Worm (Caenorhabditis elegans) whole organism, late embryonic: ENCODE measurements around the gene rpap-2.

ENCODE experiments used
- K02D7.2 ChIP-seq: sonication (generic microtip); optimal IDR thresholded peaks from 2 replicates; lab custom pipeline; 2017; ENCODE audit warnings: mild to moderate bottlenecking, missing genetic modification characterization, missing compliant biosample characterization
- Y22D7AL.16 ChIP-seq: sonication (generic microtip); optimal IDR thresholded peaks from 2 replicates; lab custom pipeline; 2016; ENCODE audit warnings: missing genetic modification characterization, missing compliant biosample characterization
- ahr-1 ChIP-seq: sonication (generic microtip); optimal IDR thresholded peaks from 2 replicates; lab custom pipeline; 2016; ENCODE audit warnings: missing genetic modification characterization, missing compliant biosample characterization
- ama-1 ChIP-seq: fragments of 150-350 bp; optimal IDR thresholded peaks from 2 replicates; lab custom pipeline; 2014
- ceh-18 ChIP-seq: sonication (generic microtip); optimal IDR thresholded peaks from 2 replicates; lab custom pipeline; 2016; ENCODE audit warnings: missing genetic modification characterization, missing compliant biosample characterization
- ceh-2 ChIP-seq: sonication (generic microtip); optimal IDR thresholded peaks from 2 replicates; lab custom pipeline; 2016; ENCODE audit warnings: missing genotype, missing genetic modification characterization, missing compliant biosample characterization
- ceh-24 ChIP-seq: sonication (generic microtip); optimal IDR thresholded peaks from 2 replicates; lab custom pipeline; 2016; ENCODE audit warnings: mild to moderate bottlenecking, missing genetic modification characterization, missing compliant biosample characterization
- ceh-31 ChIP-seq: sonication (generic microtip); optimal IDR thresholded peaks from 2 replicates; lab custom pipeline; 2016; ENCODE audit warnings: missing genetic modification characterization, missing compliant biosample characterization
- ceh-48 ChIP-seq: sonication (generic microtip); optimal IDR thresholded peaks from 2 replicates; lab custom pipeline; 2016; ENCODE audit warnings: missing genetic modification characterization, inconsistent platforms, missing compliant biosample characterization
- ceh-6 ChIP-seq: fragments of 200-800 bp; sonication (Bioruptor generic); optimal IDR thresholded peaks from 2 replicates; lab custom pipeline; 2018; ENCODE audit warnings: mild to moderate bottlenecking, missing genetic modification characterization, missing compliant biosample characterization
- dmd-4 ChIP-seq: sonication (generic microtip); optimal IDR thresholded peaks from 2 replicates; lab custom pipeline; 2016; ENCODE audit warnings: borderline replicate concordance, missing genetic modification characterization, missing compliant biosample characterization
- dve-1 ChIP-seq: sonication (generic microtip); optimal IDR thresholded peaks from 2 replicates; lab custom pipeline; 2017; ENCODE audit warnings: antibody characterized with exemption, mild to moderate bottlenecking, missing genetic modification characterization, missing compliant biosample characterization
- eyg-1 ChIP-seq: sonication (generic microtip); optimal IDR thresholded peaks from 2 replicates; lab custom pipeline; 2016; ENCODE audit warnings: missing genotype, missing genetic modification characterization, missing compliant biosample characterization
- fax-1 ChIP-seq: sonication (generic microtip); optimal IDR thresholded peaks from 2 replicates; lab custom pipeline; 2016; ENCODE audit warnings: missing genotype, missing genetic modification characterization, missing compliant biosample characterization
- fkh-10 ChIP-seq: fragments of 150-350 bp; optimal IDR thresholded peaks from 2 replicates; lab custom pipeline; 2014; ENCODE audit warnings: missing biosample characterization, missing genetic modification reagents, missing genetic modification characterization
- hlh-13 ChIP-seq: fragments of 200-800 bp; sonication (Bioruptor generic); optimal IDR thresholded peaks from 2 replicates; lab custom pipeline; 2018; ENCODE audit warnings: mild to moderate bottlenecking, missing genetic modification characterization, missing compliant biosample characterization
- hlh-15 ChIP-seq: sonication (generic microtip); optimal IDR thresholded peaks from 2 replicates; lab custom pipeline; 2016; ENCODE audit warnings: missing genetic modification characterization, missing compliant biosample characterization
- hlh-30 ChIP-seq: sonication (generic microtip); optimal IDR thresholded peaks from 2 replicates; lab custom pipeline; 2017; ENCODE audit warnings: antibody characterized with exemption, missing genetic modification characterization, missing compliant biosample characterization; ENCODE audit not compliant: insufficient read depth
- hlh-8 ChIP-seq: sonication (generic microtip); optimal IDR thresholded peaks from 2 replicates; lab custom pipeline; 2016; ENCODE audit warnings: missing genotype, missing genetic modification characterization, missing compliant biosample characterization
- lin-11 ChIP-seq: fragments of 200-800 bp; sonication (Bioruptor generic); optimal IDR thresholded peaks from 2 replicates; lab custom pipeline; 2018; ENCODE audit warnings: mild to moderate bottlenecking, missing genetic modification characterization, missing compliant biosample characterization
- madf-2 ChIP-seq: sonication (generic microtip); optimal IDR thresholded peaks from 2 replicates; lab custom pipeline; 2017; ENCODE audit warnings: missing genetic modification characterization, missing compliant biosample characterization
- nfya-1 ChIP-seq: sonication (generic microtip); optimal IDR thresholded peaks from 2 replicates; lab custom pipeline; 2017; ENCODE audit warnings: missing genetic modification characterization, mild to moderate bottlenecking, missing compliant biosample characterization, antibody characterized with exemption, moderate library complexity
- nhr-11 ChIP-seq: fragments of 150-350 bp; optimal IDR thresholded peaks from 2 replicates; lab custom pipeline; 2014; ENCODE audit warnings: missing biosample characterization, missing genetic modification characterization
- nhr-232 ChIP-seq: sonication (generic microtip); optimal IDR thresholded peaks from 2 replicates; lab custom pipeline; 2016; ENCODE audit warnings: missing genetic modification characterization, missing compliant biosample characterization
- npax-4 ChIP-seq: sonication (generic microtip); optimal IDR thresholded peaks from 2 replicates; lab custom pipeline; 2016; ENCODE audit warnings: missing genetic modification characterization, missing compliant biosample characterization
- pag-3 ChIP-seq: sonication (generic microtip); optimal IDR thresholded peaks from 2 replicates; lab custom pipeline; 2016; ENCODE audit warnings: missing compliant biosample characterization, missing genetic modification characterization, borderline replicate concordance
- pha-2 ChIP-seq: sonication (generic microtip); optimal IDR thresholded peaks from 2 replicates; lab custom pipeline; 2017; ENCODE audit warnings: mild to moderate bottlenecking, missing genetic modification characterization, missing compliant biosample characterization
- pros-1 ChIP-seq: fragments of 150-350 bp; optimal IDR thresholded peaks from 2 replicates; lab custom pipeline; 2014; ENCODE audit warnings: missing biosample characterization, missing genetic modification reagents, missing genetic modification characterization
- ref-2 ChIP-seq: sonication (generic microtip); optimal IDR thresholded peaks from 2 replicates; lab custom pipeline; 2016; ENCODE audit warnings: missing genetic modification characterization, missing compliant biosample characterization
- sox-2 ChIP-seq: fragments of 200-800 bp; sonication (Bioruptor generic); IDR thresholded peaks from 2 replicates; pipeline ENCODE4 v1.3.6; 2022; ENCODE audit warnings: missing genetic modification reagents, missing genetic modification characterization, missing compliant biosample characterization
- sox-4 ChIP-seq: sonication (generic microtip); optimal IDR thresholded peaks from 2 replicates; lab custom pipeline; 2017; ENCODE audit warnings: mild to moderate bottlenecking, missing genetic modification characterization, inconsistent platforms, missing compliant biosample characterization
- syd-9 ChIP-seq: sonication (generic microtip); optimal IDR thresholded peaks from 2 replicates; lab custom pipeline; 2016; ENCODE audit warnings: mild to moderate bottlenecking, missing genetic modification characterization, moderate library complexity, missing compliant biosample characterization
- tbx-2 ChIP-seq: sonication (generic microtip); optimal IDR thresholded peaks from 2 replicates; lab custom pipeline; 2016; ENCODE audit warnings: missing genetic modification characterization, missing compliant biosample characterization
- unc-3 ChIP-seq, 2 experiments: fragments of 200-800 bp in 1 of 2; sonication (Bioruptor generic) in 1 of 2; sonication (generic microtip) in 1 of 2; conservative IDR thresholded peaks in 1 of 2; optimal IDR thresholded peaks in 1 of 2; 2 replicates each; pipeline versions ENCODE4 v1.3.6 to Lab custom; 2016 to 2022; ENCODE audit warnings: missing compliant biosample characterization in 2 of 2, missing genetic modification characterization in 2 of 2, missing genetic modification reagents in 1 of 2
- unc-55 ChIP-seq: sonication (generic microtip); optimal IDR thresholded peaks from 2 replicates; lab custom pipeline; 2017; ENCODE audit warnings: missing biosample characterization, missing genetic modification reagents, missing genetic modification characterization
- unc-86 ChIP-seq: sonication (generic microtip); optimal IDR thresholded peaks from 2 replicates; lab custom pipeline; 2016; ENCODE audit warnings: missing genetic modification characterization, missing compliant biosample characterization
- zip-5 ChIP-seq: sonication (generic microtip); optimal IDR thresholded peaks from 2 replicates; lab custom pipeline; 2016; ENCODE audit warnings: missing genetic modification characterization, missing compliant biosample characterization

rpap-2 gene

DNA sequence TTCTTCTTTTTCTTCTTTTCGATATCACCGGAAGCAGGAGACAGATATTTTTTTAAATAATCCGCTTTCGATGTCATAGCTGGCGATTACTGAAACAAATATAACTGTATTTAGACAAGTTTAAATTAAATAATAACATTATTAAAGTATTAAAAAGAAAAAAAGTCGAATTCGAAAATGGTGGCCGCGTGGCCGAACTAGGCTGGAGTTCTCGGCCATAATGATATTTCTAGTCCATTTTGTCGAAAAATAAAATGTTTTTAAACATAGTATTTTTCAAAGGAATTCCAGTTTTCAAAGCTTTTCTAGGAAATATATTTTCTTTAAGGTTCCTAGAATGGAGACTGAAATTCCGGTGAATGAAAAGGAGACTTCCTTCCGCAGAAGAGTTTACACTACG is at the start of gene rpap-2, which contains the start of gene bud-13:
rpap-2 (plus strand) TSS at position 329 of the 400 bp plus-strand sequence.
bud-13 (minus strand) TSS at position 89 of the 400 bp plus-strand sequence.
- no peak for TF ChIP-seq K02D7.2 (tag; lab: Kevin White, UChicago)
- TF ChIP-seq ceh-6 (GFP tag; lab: Kevin White, UChicago): no peak
- peak; percentile 36 for TF ChIP-seq tbx-2 (tag; lab: Kevin White, UChicago)
- TF ChIP-seq hlh-30: no peak
- TF ChIP-seq hlh-8 (tag; lab: Kevin White, UChicago): peak; percentile 22
- TF ChIP-seq zip-5 (tag; lab: Kevin White, UChicago): peak; percentile 15
- TF ChIP-seq ceh-2: peak; percentile 8
- TF ChIP-seq unc-86: no peak
- TF ChIP-seq ceh-31 (tag; lab: Kevin White, UChicago): peak; percentile 46
- TF ChIP-seq pag-3: no peak

DNA sequence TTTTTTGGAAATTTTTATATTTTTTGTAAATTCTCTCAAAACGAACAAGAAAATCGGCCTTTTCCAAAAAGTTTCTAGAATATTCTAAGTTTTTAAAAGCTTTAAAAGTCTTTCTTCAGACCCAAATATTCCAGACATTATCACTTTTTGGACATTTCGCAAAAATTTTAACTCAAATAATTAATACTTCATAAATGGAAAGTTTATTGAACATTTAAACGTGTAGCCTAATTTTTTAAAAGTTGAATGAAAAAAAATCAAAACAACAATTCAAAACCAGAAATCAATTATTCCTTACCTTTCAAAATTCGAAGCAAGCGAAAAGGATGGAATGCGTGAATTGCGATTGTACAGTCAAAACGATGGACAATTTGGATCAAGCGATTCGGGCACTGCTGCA is 48.0 kb upstream of the rpap-2 start, which contains the start of gene ZK637.15:
ZK637.15 (plus strand) TSS at position 301 of the 400 bp plus-strand sequence.
- TF ChIP-seq hlh-15 (tag; lab: Kevin White, UChicago): no peak
- no peak for TF ChIP-seq ceh-48 (tag; lab: Kevin White, UChicago)
- no peak for TF ChIP-seq unc-3 (GFP tag; conservative IDR thresholded peaks at IDR 0.05; lab: Robert Waterston, UW)
- no peak for TF ChIP-seq unc-3 (tag; optimal IDR thresholded peaks at IDR 0.05; lab: Kevin White, UChicago)
- TF ChIP-seq hlh-13 (GFP tag; lab: Kevin White, UChicago): no peak
- no peak for TF ChIP-seq K02D7.2 (tag; lab: Kevin White, UChicago)
- no peak for TF ChIP-seq ahr-1 (tag; lab: Kevin White, UChicago)
- no peak for TF ChIP-seq ceh-2
- no peak for TF ChIP-seq nhr-11
- no peak for TF ChIP-seq syd-9 (tag; lab: Kevin White, UChicago)
- TF ChIP-seq unc-55 (GFP tag; lab: Kevin White, UChicago): no peak
- TF ChIP-seq dve-1: no peak
- no peak for TF ChIP-seq pros-1 (tag; lab: Kevin White, UChicago)
- no peak for TF ChIP-seq madf-2 (tag; lab: Kevin White, UChicago)
- no peak for TF ChIP-seq dmd-4 (tag; lab: Kevin White, UChicago)
- TF ChIP-seq, all 69 proteins: peak for 0

DNA sequence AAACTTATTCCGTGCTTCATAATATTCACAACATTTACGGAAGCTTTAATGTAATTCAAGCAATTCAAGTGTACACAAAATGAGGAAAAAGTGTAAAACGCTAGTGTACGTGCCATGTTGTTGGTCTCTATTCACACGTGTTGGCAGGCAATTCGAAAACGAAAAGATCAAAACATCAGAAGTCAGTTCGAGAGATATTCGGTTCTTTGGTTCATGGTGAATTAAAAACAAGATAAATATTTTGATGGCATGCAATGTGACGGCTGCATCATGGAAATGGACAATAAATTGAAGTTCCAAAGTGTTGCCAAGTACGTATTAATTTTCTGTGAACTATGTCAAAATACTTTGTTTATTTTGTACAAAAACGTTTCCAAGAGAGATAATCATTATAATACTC is 45.7 kb upstream of the rpap-2 start:
- TF ChIP-seq sox-4: no peak
- peak; percentile 34 for TF ChIP-seq nfya-1 (tag; lab: Kevin White, UChicago)
- TF ChIP-seq syd-9 (tag; lab: Kevin White, UChicago): no peak
- TF ChIP-seq ceh-18 (tag; lab: Kevin White, UChicago): peak; percentile 7
- peak; percentile 22 for TF ChIP-seq ama-1 (lab: Kevin White, UChicago)
- no peak for TF ChIP-seq Y22D7AL.16 (tag; lab: Kevin White, UChicago)
- TF ChIP-seq sox-2 (GFP tag; lab: Robert Waterston, UW): no peak
- no peak for TF ChIP-seq nhr-232
- TF ChIP-seq npax-4 (tag; lab: Kevin White, UChicago): no peak
- no peak for TF ChIP-seq tbx-2 (tag; lab: Kevin White, UChicago)
- TF ChIP-seq hlh-13 (GFP tag; lab: Kevin White, UChicago): no peak
- TF ChIP-seq pha-2 (tag; lab: Kevin White, UChicago): no peak
- no peak for TF ChIP-seq nhr-11
- no peak for TF ChIP-seq eyg-1

DNA sequence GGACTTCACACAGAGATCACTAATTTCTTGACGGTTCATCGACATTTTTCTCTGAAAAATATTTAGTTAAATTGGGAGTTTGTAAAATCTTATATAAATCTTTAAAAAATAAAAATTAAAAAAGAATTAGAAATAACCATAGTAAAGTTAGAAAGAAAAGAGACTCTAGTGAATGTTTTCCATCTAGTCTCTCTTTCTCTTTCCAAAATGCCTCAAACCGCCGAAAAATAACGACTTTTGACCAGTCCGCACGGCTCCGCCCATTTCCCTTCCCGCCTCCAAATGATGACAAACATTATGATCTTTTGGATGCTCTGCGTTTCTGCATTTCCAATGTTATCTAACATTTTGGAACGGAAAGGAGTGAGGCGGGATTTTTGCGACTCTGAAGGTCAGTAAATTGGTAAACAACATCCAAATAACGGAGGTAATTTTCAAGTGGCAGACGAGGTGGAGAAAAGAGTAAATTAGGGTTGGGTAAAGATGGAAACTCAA is 44.5 kb upstream of the rpap-2 start, which contains the start of gene glb-1:
glb-1 (minus strand) TSS at position 51 of the 495 bp plus-strand sequence.
- TF ChIP-seq fkh-10 (no peak), unc-55 (GFP tag; lab: Kevin White, UChicago) (peak; percentile 61), pha-2 (tag; lab: Kevin White, UChicago) (no peak)

DNA sequence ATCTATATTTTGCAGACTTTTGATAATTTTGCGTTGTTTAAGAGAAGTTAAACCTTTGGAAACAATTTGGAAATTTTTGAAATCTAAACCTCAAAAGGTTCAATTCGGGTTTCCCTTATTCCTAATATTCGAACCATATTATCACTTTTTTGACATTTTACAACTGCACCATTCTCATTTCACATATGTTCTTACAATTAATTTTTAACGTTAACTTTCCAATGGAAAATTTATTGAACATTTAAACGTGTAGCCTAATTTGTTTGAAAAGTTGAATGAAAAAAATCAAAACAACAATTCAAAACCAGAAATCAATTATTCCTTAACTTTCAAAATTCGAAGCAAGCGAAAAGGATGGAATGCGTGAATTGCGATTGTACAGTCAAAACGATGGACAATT is 43.8 kb upstream of the rpap-2 start, which contains the start of gene ZK637.12:
ZK637.12 (plus strand) TSS at position 301 of the 400 bp plus-strand sequence.
- TF ChIP-seq lin-11 (tag; lab: Kevin White, UChicago) (no peak), ceh-24 (tag; lab: Kevin White, UChicago) (no peak), eyg-1 (no peak), ref-2 (tag; lab: Kevin White, UChicago) (no peak), hlh-30 (no peak), fax-1 (tag; lab: Kevin White, UChicago) (no peak)
- TF ChIP-seq, all 69 proteins: peak for 0
